Worm (Caenorhabditis elegans) whole organism, L3 larva: ENCODE data around the gene daf-4.

Source experiments
- R02D3.7 ChIP-seq: fragments of 150-350 bp; optimal IDR thresholded peaks from 2 replicates; lab custom pipeline; 2014; ENCODE audit warnings: missing biosample characterization, missing genetic modification characterization
- ZK546.5 ChIP-seq: sonication (generic microtip); optimal IDR thresholded peaks from 2 replicates; lab custom pipeline; 2017; ENCODE audit warnings: missing biosample characterization, missing genetic modification characterization
- aly-2 ChIP-seq: fragments of 150-350 bp; optimal IDR thresholded peaks from 2 replicates; lab custom pipeline; 2014; ENCODE audit warnings: missing biosample characterization, missing genetic modification characterization
- ama-1 ChIP-seq: fragments of 150-350 bp; optimal IDR thresholded peaks from 2 replicates; lab custom pipeline; 2018
- ceh-16 ChIP-seq: sonication (generic microtip); optimal IDR thresholded peaks from 2 replicates; lab custom pipeline; 2017; ENCODE audit warnings: missing biosample characterization, missing genetic modification characterization
- ceh-28 ChIP-seq: fragments of 150-350 bp; optimal IDR thresholded peaks from 2 replicates; lab custom pipeline; 2014; ENCODE audit warnings: missing biosample characterization, missing genetic modification reagents, missing genetic modification characterization
- ceh-82 ChIP-seq: fragments of 150-350 bp; optimal IDR thresholded peaks from 2 replicates; lab custom pipeline; 2014; ENCODE audit warnings: missing biosample characterization, missing genetic modification characterization
- ceh-9 ChIP-seq: sonication (generic microtip); optimal IDR thresholded peaks from 2 replicates; lab custom pipeline; 2018; ENCODE audit warnings: missing biosample characterization, missing genetic modification characterization
- daf-12 ChIP-seq: fragments of 150-350 bp; optimal IDR thresholded peaks from 2 replicates; lab custom pipeline; 2014; ENCODE audit warnings: missing biosample characterization, missing genetic modification reagents, missing genetic modification characterization
- egl-27 ChIP-seq: sonication (generic microtip); optimal IDR thresholded peaks from 4 replicates; lab custom pipeline; 2017; ENCODE audit warnings: missing biosample characterization, missing genetic modification reagents, missing genetic modification characterization
- egl-5 ChIP-seq: fragments of 150-350 bp; optimal IDR thresholded peaks from 2 replicates; lab custom pipeline; 2017; ENCODE audit warnings: missing biosample characterization, missing genetic modification reagents, missing genetic modification characterization, inconsistent platforms
- elt-1 ChIP-seq: fragments of 150-350 bp; optimal IDR thresholded peaks from 2 replicates; lab custom pipeline; 2014; ENCODE audit warnings: missing biosample characterization, missing genetic modification characterization
- elt-2 ChIP-seq: sonication (generic microtip); optimal IDR thresholded peaks from 2 replicates; lab custom pipeline; 2016; ENCODE audit warnings: missing genetic modification reagents, mild to moderate bottlenecking, missing genetic modification characterization, missing compliant biosample characterization
- elt-3 ChIP-seq, 3 experiments: fragments of 150-350 bp in 1 of 3; sonication (generic microtip) in 2 of 3; optimal IDR thresholded peaks; 2 replicates in 2 of 3; 4 replicates in 1 of 3; lab custom pipeline; 2014 to 2017; ENCODE audit warnings: missing biosample characterization in 3 of 3, missing genetic modification characterization in 3 of 3
- eor-1 ChIP-seq, 2 experiments: fragments of 150-350 bp; optimal IDR thresholded peaks; 2 replicates each; lab custom pipeline; 2014 to 2018; ENCODE audit warnings: missing biosample characterization in 2 of 2, missing genetic modification characterization in 2 of 2
- fkh-10 ChIP-seq: sonication (generic microtip); optimal IDR thresholded peaks from 2 replicates; lab custom pipeline; 2017; ENCODE audit warnings: missing biosample characterization, missing genetic modification reagents, missing genetic modification characterization
- fkh-2 ChIP-seq: fragments of 150-350 bp; optimal IDR thresholded peaks from 2 replicates; lab custom pipeline; 2014; ENCODE audit warnings: missing biosample characterization, missing genetic modification reagents, missing genetic modification characterization
- fos-1 ChIP-seq: fragments of 150-350 bp; optimal IDR thresholded peaks from 2 replicates; lab custom pipeline; 2014; ENCODE audit warnings: missing biosample characterization, missing genetic modification characterization
- hmg-11 ChIP-seq: sonication (generic microtip); optimal IDR thresholded peaks from 2 replicates; lab custom pipeline; 2016; ENCODE audit warnings: missing genetic modification characterization, missing compliant biosample characterization
- jun-1 ChIP-seq: fragments of 150-350 bp; optimal IDR thresholded peaks from 2 replicates; lab custom pipeline; 2014; ENCODE audit warnings: missing biosample characterization, missing genetic modification reagents, missing genetic modification characterization
- lin-15B ChIP-seq: fragments of 150-350 bp; optimal IDR thresholded peaks from 2 replicates; lab custom pipeline; 2014; ENCODE audit warnings: missing biosample characterization, missing genetic modification characterization
- lin-39 ChIP-seq: fragments of 150-350 bp; optimal IDR thresholded peaks from 2 replicates; lab custom pipeline; 2018; ENCODE audit warnings: missing biosample characterization, missing genetic modification reagents, missing genetic modification characterization
- lsy-12 ChIP-seq: sonication (generic microtip); optimal IDR thresholded peaks from 2 replicates; lab custom pipeline; 2016; ENCODE audit warnings: mild to moderate bottlenecking, missing genetic modification characterization, missing compliant biosample characterization
- mdl-1 ChIP-seq: fragments of 150-350 bp; optimal IDR thresholded peaks from 2 replicates; lab custom pipeline; 2014; ENCODE audit warnings: missing biosample characterization, missing genetic modification characterization
- mml-1 ChIP-seq: fragments of 150-350 bp; sonication (generic microtip); optimal IDR thresholded peaks from 3 replicates; lab custom pipeline; 2014; ENCODE audit warnings: missing biosample characterization, missing genetic modification characterization
- nfya-1 ChIP-seq: sonication (generic microtip); optimal IDR thresholded peaks from 2 replicates; lab custom pipeline; 2017; ENCODE audit warnings: missing genetic modification characterization, mild to moderate bottlenecking, missing compliant biosample characterization, antibody characterized with exemption, moderate library complexity; ENCODE audit not compliant: insufficient read depth
- nhr-11 ChIP-seq: fragments of 150-350 bp; optimal IDR thresholded peaks from 2 replicates; lab custom pipeline; 2014; ENCODE audit warnings: missing biosample characterization, missing genetic modification characterization
- nhr-12 ChIP-seq: fragments of 150-350 bp; optimal IDR thresholded peaks from 2 replicates; lab custom pipeline; 2014; ENCODE audit warnings: missing biosample characterization, missing genetic modification characterization
- nhr-23 ChIP-seq: fragments of 150-350 bp; optimal IDR thresholded peaks from 2 replicates; lab custom pipeline; 2014; ENCODE audit warnings: missing biosample characterization, missing genetic modification reagents, missing genetic modification characterization
- nhr-237 ChIP-seq: fragments of 150-350 bp; optimal IDR thresholded peaks from 2 replicates; lab custom pipeline; 2014; ENCODE audit warnings: missing biosample characterization, missing genetic modification characterization
- nhr-25 ChIP-seq: sonication (generic microtip); optimal IDR thresholded peaks from 2 replicates; lab custom pipeline; 2017; ENCODE audit warnings: missing biosample characterization, missing genetic modification characterization
- nhr-28 ChIP-seq: fragments of 150-350 bp; optimal IDR thresholded peaks from 2 replicates; lab custom pipeline; 2014; ENCODE audit warnings: missing biosample characterization, missing genetic modification characterization
- nhr-43 ChIP-seq: sonication (generic microtip); optimal IDR thresholded peaks from 2 replicates; lab custom pipeline; 2016; ENCODE audit warnings: mild to moderate bottlenecking, missing genetic modification characterization, missing compliant biosample characterization; ENCODE audit not compliant: poor library complexity, severe bottlenecking
- nhr-67 ChIP-seq: fragments of 150-350 bp; optimal IDR thresholded peaks from 2 replicates; lab custom pipeline; 2014; ENCODE audit warnings: missing biosample characterization, missing genetic modification characterization
- nhr-76 ChIP-seq: fragments of 150-350 bp; sonication (generic microtip); optimal IDR thresholded peaks from 5 replicates; lab custom pipeline; 2014; ENCODE audit warnings: missing biosample characterization, missing genetic modification characterization
- nhr-77 ChIP-seq: fragments of 150-350 bp; optimal IDR thresholded peaks from 2 replicates; lab custom pipeline; 2014; ENCODE audit warnings: missing biosample characterization, missing genetic modification characterization
- pha-4 ChIP-seq: fragments of 150-350 bp; optimal IDR thresholded peaks from 2 replicates; lab custom pipeline; 2014; ENCODE audit warnings: missing biosample characterization, missing genetic modification reagents, missing genetic modification characterization
- pqm-1 ChIP-seq: fragments of 150-350 bp; optimal IDR thresholded peaks from 2 replicates; lab custom pipeline; 2017; ENCODE audit warnings: missing biosample characterization, missing genetic modification characterization, inconsistent platforms
- sea-2 ChIP-seq: fragments of 150-350 bp; sonication (generic microtip); optimal IDR thresholded peaks from 4 replicates; lab custom pipeline; 2014; ENCODE audit warnings: missing biosample characterization, missing genetic modification reagents, missing genetic modification characterization
- skn-1 ChIP-seq: fragments of 150-350 bp; optimal IDR thresholded peaks from 2 replicates; lab custom pipeline; 2014; ENCODE audit warnings: missing biosample characterization, missing genetic modification characterization
- snpc-4 ChIP-seq: fragments of 150-350 bp; optimal IDR thresholded peaks from 2 replicates; lab custom pipeline; 2014; ENCODE audit warnings: missing biosample characterization, missing genetic modification characterization
- tbx-2 ChIP-seq: sonication (generic microtip); optimal IDR thresholded peaks from 2 replicates; lab custom pipeline; 2016; ENCODE audit warnings: mild to moderate bottlenecking, missing genetic modification characterization, missing compliant biosample characterization
- unc-39 ChIP-seq: sonication (generic microtip); optimal IDR thresholded peaks from 4 replicates; lab custom pipeline; 2017; ENCODE audit warnings: missing biosample characterization, missing genetic modification characterization
- unc-62 ChIP-seq: fragments of 150-350 bp; sonication (generic microtip); optimal IDR thresholded peaks from 4 replicates; lab custom pipeline; 2014; ENCODE audit warnings: missing biosample characterization, missing genetic modification reagents, missing genetic modification characterization
- zag-1 ChIP-seq: fragments of 150-350 bp; optimal IDR thresholded peaks from 2 replicates; lab custom pipeline; 2014; ENCODE audit warnings: missing biosample characterization, missing genetic modification characterization
- ztf-11 ChIP-seq: fragments of 150-350 bp; optimal IDR thresholded peaks from 2 replicates; lab custom pipeline; 2014; ENCODE audit warnings: missing biosample characterization, missing genetic modification characterization
- ztf-4 ChIP-seq: fragments of 150-350 bp; optimal IDR thresholded peaks from 2 replicates; lab custom pipeline; 2014; ENCODE audit warnings: missing biosample characterization, missing genetic modification characterization

The daf-4 gene

DNA sequence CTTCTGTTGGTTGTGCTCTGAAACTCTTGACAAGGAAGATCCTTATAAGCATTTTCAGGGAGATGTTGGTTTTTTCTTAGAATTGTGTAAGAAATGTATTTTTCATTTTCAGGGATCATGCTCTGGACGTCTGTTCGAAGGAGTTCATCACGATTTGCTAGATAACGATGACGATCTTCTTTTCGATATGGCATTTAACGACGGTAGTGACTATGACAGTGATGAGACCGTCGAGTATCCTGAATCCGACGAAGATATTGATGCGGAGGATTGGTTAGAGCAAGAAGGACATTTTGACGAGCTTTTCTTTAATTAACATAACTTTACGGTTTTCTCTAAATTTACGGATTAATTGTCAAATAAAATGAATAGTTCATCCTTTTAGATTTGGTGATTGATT, 36.2 kb upstream of the daf-4 start:
- TF ChIP-seq ztf-11 (tag; lab: Kevin White, UChicago) (no peak), tbx-2 (no peak), nhr-11 (no peak), ceh-82 (tag; lab: Kevin White, UChicago) (no peak), ceh-9 (tag; lab: Kevin White, UChicago) (no peak), elt-1 (tag; lab: Kevin White, UChicago) (no peak), nfya-1 (tag; lab: Kevin White, UChicago) (no peak)

DNA sequence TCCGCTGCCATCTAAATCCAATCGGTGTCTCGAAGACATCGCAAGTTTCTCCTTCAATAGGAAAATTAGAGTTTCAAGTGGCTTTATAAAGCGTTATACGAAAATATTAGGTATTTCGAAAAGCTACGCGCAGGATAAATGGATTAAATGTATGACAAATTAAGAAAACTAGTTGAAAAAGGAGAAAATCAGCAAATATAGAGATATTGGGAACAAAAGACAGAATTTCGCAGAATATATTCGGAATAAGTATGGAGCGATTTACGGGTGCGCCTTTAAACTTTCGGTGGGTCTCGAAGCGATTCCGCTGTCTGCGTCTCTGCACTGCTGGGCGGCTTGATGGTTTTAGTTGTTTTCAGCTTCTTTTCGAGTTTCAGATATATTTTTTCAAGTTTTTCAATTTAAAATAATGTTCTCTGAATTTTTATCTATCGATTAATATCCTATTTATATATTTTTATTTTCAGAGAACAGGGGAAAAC, 33.2 kb upstream of the daf-4 start, which contains the start of the genes ddx-15 and ucr-1:
TSS of gene ddx-15 (minus strand) at position 51 of the 482 bp plus-strand sequence.
TSS of gene ucr-1 (plus strand) at position 468 of the 482 bp plus-strand sequence.
- TF ChIP-seq elt-3 (tag; optimal IDR thresholded peaks at IDR 0.05; lab: Kevin White, UChicago) (no peak), unc-39 (tag; lab: Kevin White, UChicago) (no peak), elt-2 (tag; lab: Kevin White, UChicago) (peak; percentile 28), jun-1 (tag; lab: Kevin White, UChicago) (no peak), aly-2 (tag; lab: Kevin White, UChicago) (no peak), egl-27 (no peak), nhr-12 (tag; lab: Kevin White, UChicago) (no peak), nhr-237 (tag; lab: Kevin White, UChicago) (no peak), nhr-23 (tag; lab: Kevin White, UChicago) (peak; percentile 67), fkh-2 (tag; lab: Kevin White, UChicago) (no peak), nfya-1 (tag; lab: Kevin White, UChicago) (peak; percentile 80), nhr-43 (tag; lab: Kevin White, UChicago) (no peak), ceh-82 (tag; lab: Kevin White, UChicago) (no peak), nhr-25 (tag; lab: Kevin White, UChicago) (peak; percentile 56), lsy-12 (tag; lab: Kevin White, UChicago) (no peak), egl-5 (tag; lab: Kevin White, UChicago) (peak; percentile 24), ama-1 (lab: Kevin White, UChicago) (no peak), ceh-9 (tag; lab: Kevin White, UChicago) (no peak), lin-39 (tag; lab: Kevin White, UChicago) (peak; percentile 96), lin-15B (tag; lab: Kevin White, UChicago) (peak; percentile 89), nhr-11 (no peak), eor-1 (tag; optimal IDR thresholded peaks at IDR 0.05; lab: Kevin White, UChicago) (no peak), R02D3.7 (tag; lab: Kevin White, UChicago) (peak; percentile 88), nhr-28 (tag; lab: Kevin White, UChicago) (no peak), ztf-4 (tag; lab: Kevin White, UChicago) (no peak), fkh-10 (GFP tag; lab: Kevin White, UChicago) (no peak), mdl-1 (no peak), unc-62 (GFP tag; lab: Kevin White, UChicago) (no peak), nhr-67 (tag; lab: Kevin White, UChicago) (no peak), ZK546.5 (tag; lab: Kevin White, UChicago) (no peak), fos-1 (tag; lab: Kevin White, UChicago) (no peak), ceh-16 (tag; lab: Kevin White, UChicago) (no peak), nhr-77 (tag; lab: Kevin White, UChicago) (no peak), elt-1 (tag; lab: Kevin White, UChicago) (no peak), ztf-11 (tag; lab: Kevin White, UChicago) (no peak), mml-1 (tag; lab: Kevin White, UChicago) (no peak), tbx-2 (no peak), ceh-28 (tag; lab: Kevin White, UChicago) (no peak), pqm-1 (tag; lab: Kevin White, UChicago) (peak; percentile 64), daf-12 (tag; lab: Kevin White, UChicago) (no peak), snpc-4 (tag; lab: Kevin White, UChicago) (peak; percentile 67), sea-2 (no peak), pha-4 (tag; lab: Kevin White, UChicago) (peak; percentile 85), hmg-11 (peak; percentile 20), nhr-76 (tag; lab: Kevin White, UChicago) (no peak), zag-1 (no peak), skn-1 (tag; lab: Kevin White, UChicago) (no peak)
